Worm (Caenorhabditis elegans) whole organism, mixed stage, embryonic: ENCODE results near the gene ddl-2.

ENCODE experiments used
- ceh-83 ChIP-seq: fragments of 200-800 bp; sonication (Bioruptor generic); optimal IDR thresholded peaks from 2 replicates; lab custom pipeline; 2018; ENCODE audit warnings: mild to moderate bottlenecking, missing genetic modification characterization, missing compliant biosample characterization
- hlh-1 ChIP-seq: fragments of 150-350 bp; optimal IDR thresholded peaks from 2 replicates; lab custom pipeline; 2014; ENCODE audit warnings: missing biosample characterization, missing genetic modification reagents, missing genetic modification characterization
- mls-2 ChIP-seq: sonication (generic microtip); optimal IDR thresholded peaks from 2 replicates; lab custom pipeline; 2016; ENCODE audit warnings: mild to moderate bottlenecking, missing genetic modification characterization, moderate library complexity, missing compliant biosample characterization
- pha-4 ChIP-seq: fragments of 150-350 bp; optimal IDR thresholded peaks from 2 replicates; lab custom pipeline; 2018; ENCODE audit warnings: missing biosample characterization, missing genetic modification reagents, missing genetic modification characterization
- snpc-4 ChIP-seq: fragments of 150-350 bp; optimal IDR thresholded peaks from 2 replicates; lab custom pipeline; 2014; ENCODE audit warnings: missing biosample characterization, missing genetic modification characterization

ce11 chrII:13560553-13560952, 13.1 kb upstream of the ddl-2 start:
- TF ChIP-seq snpc-4: no peak
- no peak for TF ChIP-seq ceh-83
- no peak for TF ChIP-seq pha-4 (tag; lab: Kevin White, UChicago)
- no peak for TF ChIP-seq mls-2
- TF ChIP-seq hlh-1 (tag; lab: Kevin White, UChicago): no peak
